Worm (Caenorhabditis elegans): ENCODE measurements around the gene mlc-3.

The mlc-3 gene

DNA sequence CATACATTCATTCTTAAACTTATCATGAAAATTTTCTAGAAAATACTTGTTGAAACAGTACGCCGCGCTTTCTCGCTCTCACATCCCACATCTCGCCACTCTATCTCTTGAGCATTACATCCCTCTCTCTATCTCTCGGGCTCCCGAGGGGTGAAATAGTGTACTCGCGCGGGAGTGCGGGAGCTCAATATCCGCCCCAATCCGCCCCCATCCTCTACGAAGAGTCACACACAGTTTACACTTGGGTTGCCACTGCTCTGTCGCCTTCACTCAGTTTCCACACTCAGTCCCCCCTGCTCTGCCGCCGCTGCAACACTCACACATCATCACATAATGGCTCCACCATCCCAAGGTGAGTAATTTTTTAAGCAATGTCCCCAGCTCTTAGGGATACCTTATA, at the start of gene mlc-3:
Gene mlc-3 (plus strand): TSS at position 227 of the 400 bp plus-strand sequence.
- TF ChIP-seq nhr-25 (tag; optimal IDR thresholded peaks at IDR 0.05) (no peak), skn-1 (tag; optimal IDR thresholded peaks at IDR 0.05) (no peak), sma-9 (GFP tag; optimal IDR thresholded peaks at IDR 0.05) (peak; percentile 20), sma-9 (tag; optimal IDR thresholded peaks at IDR 0.05) (no peak), sma-3 (GFP tag; optimal IDR thresholded peaks at IDR 0.05) (no peak), nhr-129 (tag; optimal IDR thresholded peaks at IDR 0.05) (peak; percentile 25), ceh-82 (tag; optimal IDR thresholded peaks at IDR 0.05) (no peak), ama-1 (optimal IDR thresholded peaks at IDR 0.05) (peak; percentile 47), nhr-23 (tag; optimal IDR thresholded peaks at IDR 0.05) (no peak), F13H6.1 (tag; optimal IDR thresholded peaks at IDR 0.05) (peak; percentile 49), nhr-77 (tag; optimal IDR thresholded peaks at IDR 0.05) (no peak)

DNA sequence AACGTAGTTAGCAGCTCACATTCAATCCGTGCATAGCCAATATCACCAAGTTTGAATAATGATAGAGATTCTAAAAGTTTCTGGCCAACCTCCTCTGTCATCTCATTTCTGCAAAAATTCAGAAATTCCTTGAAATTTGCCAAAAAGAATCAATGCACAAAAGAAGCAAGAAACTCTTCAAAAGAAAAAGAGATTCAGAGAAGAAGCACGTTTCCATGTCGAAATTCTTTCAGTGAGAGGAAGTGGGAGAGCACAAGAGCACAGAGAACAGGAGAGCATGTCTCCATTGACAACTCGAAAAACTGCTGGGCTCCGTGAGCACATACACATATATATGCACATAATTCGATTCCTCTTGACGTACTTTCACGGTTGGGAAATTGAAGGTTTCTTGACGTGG, 47.4 kb upstream of the mlc-3 start, which contains the start of gene nekl-4:
Gene nekl-4 (minus strand): TSS at position 101 of the 400 bp plus-strand sequence.
- no peak for TF ChIP-seq mbf-1 (tag; optimal IDR thresholded peaks at IDR 0.05)
- no peak for TF ChIP-seq F13H6.1 (tag; optimal IDR thresholded peaks at IDR 0.05)
- no peak for TF ChIP-seq dmd-4 (tag; optimal IDR thresholded peaks at IDR 0.05)
- no peak for TF ChIP-seq gmeb-1 (tag; optimal IDR thresholded peaks at IDR 0.05)
- TF ChIP-seq crh-2 (tag; optimal IDR thresholded peaks at IDR 0.05): no peak
- TF ChIP-seq unc-55 (GFP tag; optimal IDR thresholded peaks at IDR 0.05): no peak
- TF ChIP-seq mdl-1 (tag; optimal IDR thresholded peaks at IDR 0.05): no peak
- no peak for TF ChIP-seq ceh-82 (tag; optimal IDR thresholded peaks at IDR 0.05)
- no peak for TF ChIP-seq aly-2 (tag; optimal IDR thresholded peaks at IDR 0.05)
- no peak for TF ChIP-seq unc-62 (GFP tag; optimal IDR thresholded peaks at IDR 0.05)
- TF ChIP-seq blmp-1 (tag; optimal IDR thresholded peaks at IDR 0.05; ENCODE audit: insufficient read depth): no peak
- TF ChIP-seq ztf-1 (GFP tag; conservative IDR thresholded peaks at IDR 0.05): no peak
- TF ChIP-seq nhr-129 (tag; optimal IDR thresholded peaks at IDR 0.05): no peak
- no peak for TF ChIP-seq peb-1 (tag; optimal IDR thresholded peaks at IDR 0.05)
- TF ChIP-seq nhr-11 (tag; optimal IDR thresholded peaks at IDR 0.05): no peak
- no peak for TF ChIP-seq nhr-6 (tag; optimal IDR thresholded peaks at IDR 0.05)
- TF ChIP-seq unc-39 (tag; optimal IDR thresholded peaks at IDR 0.05): no peak
- TF ChIP-seq sma-3 (GFP tag; optimal IDR thresholded peaks at IDR 0.05): no peak

DNA sequence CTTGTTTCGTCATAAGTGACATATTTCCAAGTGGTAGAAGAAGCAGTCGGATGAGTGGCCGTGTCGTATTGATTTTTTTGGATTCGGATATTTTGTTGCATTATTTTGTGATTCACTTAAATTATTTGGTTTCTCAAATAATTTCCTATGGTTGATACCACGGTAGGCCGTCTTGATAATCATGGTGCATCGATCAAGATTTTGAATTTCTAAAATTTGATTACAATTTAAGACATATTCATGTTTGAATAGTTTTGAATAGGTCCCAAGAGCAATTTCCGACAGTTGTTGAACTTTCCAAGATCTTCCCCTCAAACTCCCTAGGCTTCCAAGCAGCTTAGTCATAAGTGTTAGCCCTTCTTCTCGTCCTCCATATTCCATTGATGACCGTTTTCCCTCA, 42.9 kb upstream of the mlc-3 start, which contains the start of gene D1044.4:
Gene D1044.4 (minus strand): TSS at position 101 of the 400 bp plus-strand sequence.
- TF ChIP-seq unc-55 (GFP tag; optimal IDR thresholded peaks at IDR 0.05): no peak

DNA sequence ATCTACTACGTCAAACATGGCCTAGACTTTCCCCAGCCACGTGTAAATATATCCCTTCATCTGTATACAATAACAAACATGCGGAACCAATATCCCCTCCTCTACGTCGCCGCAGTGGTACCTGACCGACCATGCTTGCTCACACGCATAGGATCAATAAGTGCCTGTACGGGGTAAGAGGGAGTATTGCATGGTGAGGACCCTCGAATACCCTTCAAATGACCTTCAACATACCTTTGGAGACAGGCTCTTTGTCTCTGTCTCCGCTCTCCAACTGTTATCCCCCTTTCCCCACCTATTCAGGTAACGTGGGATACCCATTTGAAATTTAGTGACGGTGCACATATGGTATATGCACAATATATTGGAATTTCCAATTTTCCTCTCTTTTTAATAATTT, 38.9 kb upstream of the mlc-3 start, which contains the start of gene dex-1:
Gene dex-1 (plus strand): TSS at position 132 of the 400 bp plus-strand sequence.
- no peak for TF ChIP-seq ztf-11 (tag; optimal IDR thresholded peaks at IDR 0.05)
- TF ChIP-seq unc-55 (GFP tag; optimal IDR thresholded peaks at IDR 0.05): no peak
- TF ChIP-seq lin-39 (tag; optimal IDR thresholded peaks at IDR 0.05): no peak
- TF ChIP-seq nhr-6 (tag; optimal IDR thresholded peaks at IDR 0.05): no peak
- TF ChIP-seq crh-2 (tag; optimal IDR thresholded peaks at IDR 0.05): no peak
- no peak for TF ChIP-seq peb-1 (tag; optimal IDR thresholded peaks at IDR 0.05)
- no peak for TF ChIP-seq R02D3.7 (tag; optimal IDR thresholded peaks at IDR 0.05)
- no peak for TF ChIP-seq nhr-12 (tag; optimal IDR thresholded peaks at IDR 0.05)

DNA sequence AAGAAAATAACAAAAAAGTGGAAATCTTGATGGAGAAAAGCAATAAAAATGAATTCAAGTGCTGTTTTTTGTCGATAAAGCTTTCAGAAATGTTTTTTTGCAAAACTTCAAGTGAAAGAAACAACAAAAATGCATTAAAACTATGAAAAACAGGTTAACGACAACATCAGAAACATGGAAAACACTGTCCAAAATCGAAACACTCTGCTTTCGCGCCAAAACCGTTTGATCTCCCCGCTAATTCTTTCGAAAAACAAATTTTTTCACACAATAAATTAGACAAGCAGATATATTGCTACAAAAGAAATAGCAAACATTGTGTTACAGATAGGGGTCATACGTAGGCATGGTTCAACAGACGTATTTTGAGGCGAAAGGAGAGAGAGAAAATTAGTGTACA, 23.0 kb upstream of the mlc-3 start:
- TF ChIP-seq nhr-6 (tag; optimal IDR thresholded peaks at IDR 0.05) (no peak), ZK546.5 (tag; optimal IDR thresholded peaks at IDR 0.05) (no peak)

DNA sequence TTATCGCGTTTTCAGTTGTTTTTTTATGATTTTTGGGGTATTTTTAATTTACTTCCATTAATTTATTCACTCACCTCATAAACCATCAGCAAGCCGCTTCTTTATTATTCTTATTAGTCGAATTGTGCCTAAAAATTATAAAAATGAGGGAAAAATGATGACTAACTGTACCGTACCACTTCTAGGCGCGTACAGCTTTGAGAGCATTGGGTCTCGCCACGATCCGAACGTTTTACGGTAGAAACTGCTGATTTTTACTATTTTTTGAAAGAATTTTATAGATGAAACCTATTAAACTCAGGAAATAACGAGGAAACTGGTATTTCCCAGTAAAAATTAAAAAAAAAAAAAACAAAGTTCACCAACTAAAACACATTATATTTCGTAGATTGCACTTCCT, 21.8 kb upstream of the mlc-3 start, which contains the start of gene D1044.6:
Gene D1044.6 (minus strand): TSS at position 128 of the 400 bp plus-strand sequence.
- TF ChIP-seq fos-1 (tag; optimal IDR thresholded peaks at IDR 0.05) (no peak), lin-13 (GFP tag; optimal IDR thresholded peaks at IDR 0.05) (no peak), alr-1 (tag; optimal IDR thresholded peaks at IDR 0.05) (no peak)
